Worm (Caenorhabditis elegans): ENCODE data around the gene rsp-1.

DNA sequence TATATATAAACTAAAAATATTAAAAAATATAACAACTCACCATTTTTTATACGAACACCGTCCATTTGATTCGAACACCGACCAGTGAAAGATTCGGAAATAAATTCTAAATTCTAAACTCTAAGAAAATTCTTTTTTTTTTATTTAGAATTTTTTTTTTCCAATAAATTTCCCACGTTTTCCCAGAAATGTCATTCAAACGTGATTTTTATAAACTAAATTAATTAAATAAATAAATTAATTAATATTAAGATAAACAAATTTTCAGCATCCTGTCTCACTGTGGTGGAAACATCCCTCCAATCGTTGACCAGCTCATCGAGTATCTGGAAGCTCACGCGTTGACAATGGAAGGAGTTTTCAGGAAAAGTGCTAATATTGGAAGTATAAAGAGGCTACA is 14.4 kb downstream of the rsp-1 start, which contains the start of gene klp-17:
- TF ChIP-seq unc-62 (GFP tag; optimal IDR thresholded peaks at IDR 0.05), result no peak
- TF ChIP-seq mep-1 (tag; optimal IDR thresholded peaks at IDR 0.05), result no peak

All from whole organism, mixed stage, embryonic.